Fruit fly (Drosophila melanogaster): ENCODE measurements around the gene dsh.

dsh gene

DNA sequence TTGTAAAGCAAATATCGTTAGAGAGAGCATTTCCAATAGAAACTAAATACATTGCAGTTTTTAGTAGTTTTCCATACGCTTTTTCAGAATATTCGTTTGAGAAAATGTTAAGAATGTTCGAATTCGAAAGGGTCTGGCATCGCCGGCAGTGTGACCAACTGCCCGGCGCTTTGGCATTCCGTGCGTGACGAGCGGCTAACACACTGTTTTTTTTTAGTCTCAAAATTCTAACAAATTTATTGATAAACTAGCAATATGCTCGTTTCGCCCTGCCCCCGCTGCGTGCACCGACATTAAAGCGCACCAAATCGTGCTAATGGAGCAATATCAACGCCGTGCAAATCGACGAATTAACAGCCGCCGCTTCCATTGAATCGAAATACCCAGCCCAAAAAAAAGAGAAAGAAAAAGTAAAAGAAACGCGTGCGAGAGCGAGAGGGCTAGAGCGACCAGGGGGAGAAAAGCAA, at the start of gene dsh:
dsh (plus strand) TSS at position 174 of the 467 bp plus-strand sequence.
- no peak for TF ChIP-seq EcR (GFP tag; optimal IDR thresholded peaks at IDR 0.05)
- TF ChIP-seq psq (optimal IDR thresholded peaks at IDR 0.05) = no peak
- TF ChIP-seq pan (optimal IDR thresholded peaks at IDR 0.05) = no peak
- no peak for TF ChIP-seq CG8478 (optimal IDR thresholded peaks at IDR 0.05)
- no peak for TF ChIP-seq usp (GFP tag; optimal IDR thresholded peaks at IDR 0.05)
- no peak for TF ChIP-seq Dll (optimal IDR thresholded peaks at IDR 0.05)

- no peak for TF ChIP-seq CG8478 (optimal IDR thresholded peaks at IDR 0.05)
- no peak for TF ChIP-seq pan (optimal IDR thresholded peaks at IDR 0.05)
- TF ChIP-seq EcR (GFP tag; optimal IDR thresholded peaks at IDR 0.05) = no peak
- no peak for TF ChIP-seq Dll (optimal IDR thresholded peaks at IDR 0.05)
- TF ChIP-seq usp (GFP tag; optimal IDR thresholded peaks at IDR 0.05) = no peak
- TF ChIP-seq psq (optimal IDR thresholded peaks at IDR 0.05) = no peak
Measured at dm6 chrX:11311108-11311507, 44.6 kb upstream of the dsh start, which contains the start of gene Ir10a. Ir10a (minus strand) TSS chrX:11311208.

DNA sequence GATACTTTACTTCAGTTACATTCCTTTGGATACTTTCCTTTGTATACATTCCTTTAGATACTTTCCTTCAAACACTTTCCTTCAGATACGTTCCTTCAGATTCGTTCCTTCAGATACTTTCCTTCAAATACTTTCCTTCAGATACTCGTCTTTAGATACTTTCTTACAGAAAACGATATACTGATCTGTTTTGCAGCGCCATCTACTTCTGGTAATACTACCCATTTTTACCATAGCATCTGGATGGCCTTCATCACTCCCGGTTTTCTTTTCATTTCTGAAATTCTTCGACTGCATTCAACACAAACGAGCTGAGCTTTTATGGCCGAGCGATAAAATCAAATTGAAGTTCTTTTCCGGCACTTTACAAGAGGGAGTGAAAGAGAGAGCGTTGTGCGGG, 35.8 kb upstream of the dsh start:
- TF ChIP-seq psq (optimal IDR thresholded peaks at IDR 0.05) (no peak), EcR (GFP tag; optimal IDR thresholded peaks at IDR 0.05) (no peak), usp (GFP tag; optimal IDR thresholded peaks at IDR 0.05) (no peak), Dll (optimal IDR thresholded peaks at IDR 0.05) (no peak), CG8478 (optimal IDR thresholded peaks at IDR 0.05) (no peak)

DNA sequence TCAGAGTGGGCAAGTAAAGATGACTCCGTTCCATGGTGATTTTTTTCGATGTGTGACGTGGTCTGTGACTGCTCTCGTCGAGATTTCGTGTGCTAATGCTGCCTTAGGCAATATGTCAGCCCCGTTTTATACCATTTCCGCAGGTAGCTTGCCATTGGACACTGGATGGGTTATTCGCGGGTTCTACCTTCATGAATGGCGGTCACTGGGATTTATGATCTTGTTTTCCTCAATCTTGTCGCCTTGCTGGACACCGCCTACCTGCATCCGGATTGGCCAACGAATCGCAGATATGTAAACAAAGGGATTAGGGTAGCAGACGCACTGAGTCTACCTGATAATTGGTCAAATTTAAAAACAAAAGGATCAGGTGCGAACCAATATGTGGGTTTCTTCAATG, 33.4 kb upstream of the dsh start, which contains the start of gene sisA:
sisA (minus strand) TSS at position 101 of the 400 bp plus-strand sequence.
- no peak for TF ChIP-seq usp (GFP tag; optimal IDR thresholded peaks at IDR 0.05)
- TF ChIP-seq CG8478 (optimal IDR thresholded peaks at IDR 0.05) = no peak
- no peak for TF ChIP-seq EcR (GFP tag; optimal IDR thresholded peaks at IDR 0.05)
- TF ChIP-seq psq (optimal IDR thresholded peaks at IDR 0.05) = no peak
- TF ChIP-seq Dll (optimal IDR thresholded peaks at IDR 0.05) = no peak
- TF ChIP-seq pan (optimal IDR thresholded peaks at IDR 0.05) = no peak

- TF ChIP-seq pan (optimal IDR thresholded peaks at IDR 0.05) (no peak), usp (GFP tag; optimal IDR thresholded peaks at IDR 0.05) (no peak), CG8478 (optimal IDR thresholded peaks at IDR 0.05) (no peak)
Measured at dm6 chrX:11322659-11323058, 33.0 kb upstream of the dsh start.

DNA sequence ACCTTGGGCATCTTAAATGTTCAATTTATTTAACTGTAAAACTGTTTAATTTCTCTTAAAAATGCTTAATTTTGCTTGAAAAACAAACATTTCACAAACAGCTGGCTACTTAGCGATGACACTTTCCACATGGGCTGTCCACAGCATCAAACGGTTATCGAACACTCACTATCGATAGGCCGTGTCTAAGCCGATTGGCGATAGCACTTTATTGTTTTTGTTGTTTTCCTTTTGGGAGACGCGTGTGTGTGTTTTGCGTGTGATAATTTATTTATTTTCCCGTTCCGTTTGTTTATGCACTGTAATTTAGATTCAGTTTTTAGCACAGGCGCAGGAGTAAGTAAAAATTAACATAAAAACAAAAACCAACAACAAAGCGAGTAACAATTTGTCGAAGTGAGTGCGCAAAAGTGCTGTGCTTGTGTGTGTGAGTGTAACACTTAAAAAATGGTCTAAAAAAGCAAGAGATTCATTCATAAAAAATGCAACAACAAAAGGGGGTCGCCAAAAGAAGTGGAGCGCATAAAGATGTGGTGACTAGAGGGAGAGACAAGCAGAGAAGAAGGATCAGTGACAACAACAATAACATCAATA, 30.4 kb upstream of the dsh start, which contains the start of gene Gapvd1:
Gapvd1 (plus strand) TSS at position 211 of the 594 bp plus-strand sequence.
- TF ChIP-seq psq (optimal IDR thresholded peaks at IDR 0.05) = no peak
- TF ChIP-seq usp (GFP tag; optimal IDR thresholded peaks at IDR 0.05) = no peak
- TF ChIP-seq Dll (optimal IDR thresholded peaks at IDR 0.05) = no peak
- no peak for TF ChIP-seq pan (optimal IDR thresholded peaks at IDR 0.05)
- peak; percentile 41 for TF ChIP-seq CG8478 (optimal IDR thresholded peaks at IDR 0.05)
- TF ChIP-seq EcR (GFP tag; optimal IDR thresholded peaks at IDR 0.05) = no peak

DNA sequence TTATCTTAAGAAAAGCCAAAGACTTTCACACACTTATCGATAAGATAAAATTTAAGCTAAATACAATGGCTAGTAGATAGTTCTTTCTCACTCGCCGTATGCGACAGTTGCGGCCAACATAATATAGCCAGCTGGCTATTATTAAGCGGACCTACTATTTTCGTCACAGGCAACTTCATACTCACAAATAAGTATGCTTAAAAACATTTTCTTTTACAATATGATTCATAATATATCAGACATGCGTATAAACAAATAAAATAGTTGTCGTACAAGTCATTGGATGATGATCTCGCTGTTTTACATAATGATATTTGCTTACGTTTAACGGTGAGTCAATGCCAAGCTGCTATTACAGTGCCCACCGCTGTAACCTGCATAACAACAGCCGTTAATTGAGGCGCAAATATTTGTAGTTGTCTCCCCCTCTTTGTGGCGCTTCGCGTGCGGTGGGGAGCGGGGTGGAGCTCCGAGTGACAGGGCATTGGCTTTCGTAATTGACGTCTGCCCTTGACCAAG, 29.4 kb upstream of the dsh start:
- TF ChIP-seq pan (optimal IDR thresholded peaks at IDR 0.05) = no peak
- peak; percentile 11 for TF ChIP-seq Dll (optimal IDR thresholded peaks at IDR 0.05)

- TF ChIP-seq pan (optimal IDR thresholded peaks at IDR 0.05) = no peak
- no peak for TF ChIP-seq usp (GFP tag; optimal IDR thresholded peaks at IDR 0.05)
- TF ChIP-seq EcR (GFP tag; optimal IDR thresholded peaks at IDR 0.05) = no peak
- no peak for TF ChIP-seq Dll (optimal IDR thresholded peaks at IDR 0.05)
- TF ChIP-seq psq (optimal IDR thresholded peaks at IDR 0.05) = no peak
- no peak for TF ChIP-seq CG8478 (optimal IDR thresholded peaks at IDR 0.05)
Measured at dm6 chrX:11338047-11338747, 17.5 kb upstream of the dsh start.

DNA sequence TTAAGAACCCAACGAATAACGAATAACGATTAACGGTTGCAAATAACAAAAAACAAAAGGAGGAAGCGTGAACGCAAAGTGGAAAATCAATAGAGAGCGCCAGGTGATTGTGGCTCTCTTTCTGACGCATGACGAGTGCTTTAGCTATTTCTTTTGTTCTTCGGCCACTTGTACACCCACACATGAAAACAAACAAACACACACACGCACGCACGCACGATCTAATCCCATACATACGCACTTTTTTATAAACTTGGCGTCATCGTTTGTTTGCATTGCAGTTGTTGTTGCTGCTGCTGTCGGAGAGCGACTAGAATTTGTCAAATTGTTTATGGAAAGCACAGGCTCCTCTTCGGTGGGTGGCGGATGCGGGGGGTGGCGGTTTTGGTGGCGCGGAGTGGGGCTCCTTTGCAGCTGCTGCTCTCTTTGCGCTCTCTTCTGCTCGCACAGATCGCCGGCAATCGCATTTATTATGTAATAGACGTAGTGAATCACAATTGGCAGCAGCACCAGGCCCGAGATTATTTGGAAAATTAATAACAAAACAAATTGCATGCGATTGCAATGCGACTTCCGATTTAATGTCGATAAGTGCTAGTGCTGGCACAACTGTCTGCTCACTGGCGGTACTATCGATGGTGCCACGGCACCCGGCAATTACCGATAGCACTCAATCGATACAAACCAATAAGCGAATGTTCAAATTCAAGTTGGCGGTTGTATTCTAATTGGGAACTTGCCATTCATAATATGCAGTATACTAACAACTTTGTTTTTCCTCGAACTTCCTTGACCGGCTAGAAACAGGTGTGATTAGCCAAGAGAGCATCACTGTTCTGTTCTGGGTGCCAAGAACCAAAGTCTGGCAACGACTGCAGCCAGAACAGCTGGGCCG, 16.5 kb upstream of the dsh start:
- TF ChIP-seq Dll (optimal IDR thresholded peaks at IDR 0.05) (peak; percentile 40), pan (optimal IDR thresholded peaks at IDR 0.05) (no peak)

dm6 chrX:11339868-11340548, 15.7 kb upstream of the dsh start, which contains the start of the genes CG34348 and Kap3:
CG34348 (plus strand) TSS chrX:11339873.
Kap3 (minus strand) TSS chrX:11340084.
- TF ChIP-seq CG8478 (optimal IDR thresholded peaks at IDR 0.05) (no peak), Dll (optimal IDR thresholded peaks at IDR 0.05) (no peak), pan (optimal IDR thresholded peaks at IDR 0.05) (no peak), usp (GFP tag; optimal IDR thresholded peaks at IDR 0.05) (no peak), EcR (GFP tag; optimal IDR thresholded peaks at IDR 0.05) (no peak), psq (optimal IDR thresholded peaks at IDR 0.05) (no peak)

DNA sequence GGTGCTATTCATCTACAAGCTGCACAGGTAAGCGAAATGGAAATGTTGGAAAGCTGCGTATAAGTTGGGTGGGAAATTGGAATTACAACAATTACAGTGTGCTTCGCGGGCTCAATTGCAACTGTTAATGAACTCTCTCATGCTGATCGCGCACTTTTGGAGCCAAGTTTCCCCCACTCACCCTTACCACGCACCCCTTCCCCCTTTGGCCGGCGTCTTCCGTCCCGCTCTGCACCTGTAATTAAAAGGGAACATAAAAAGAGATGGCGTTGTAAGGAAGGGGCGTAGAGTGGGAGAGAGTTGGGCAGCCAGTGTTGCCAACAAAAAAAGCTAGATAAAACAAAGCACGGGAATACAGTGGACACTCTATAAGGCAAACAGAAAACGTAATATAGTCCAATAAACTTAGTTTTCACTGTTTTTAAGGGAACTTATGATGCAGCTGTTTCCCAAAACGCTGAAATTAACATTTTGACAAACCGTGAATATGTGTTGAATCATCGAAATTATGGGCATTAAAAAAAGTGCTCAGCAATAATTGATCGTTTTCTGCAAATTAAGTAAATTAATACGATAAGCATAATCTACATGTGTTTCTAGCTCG, 14.9 kb upstream of the dsh start:
- TF ChIP-seq psq (optimal IDR thresholded peaks at IDR 0.05) (no peak), EcR (GFP tag; optimal IDR thresholded peaks at IDR 0.05) (no peak), CG8478 (optimal IDR thresholded peaks at IDR 0.05) (no peak), usp (GFP tag; optimal IDR thresholded peaks at IDR 0.05) (no peak), Dll (optimal IDR thresholded peaks at IDR 0.05) (no peak), pan (optimal IDR thresholded peaks at IDR 0.05) (no peak)
